Fruit fly (Drosophila melanogaster) whole organism, wandering third instar larva: Measurements from ENCODE around the gene Dus1.

Source experiments
- Abd-B ChIP-seq: fragments of >200 bp; optimal IDR thresholded peaks from 2 replicates; lab custom pipeline; 2017; ENCODE audit warnings: missing biosample characterization, missing genetic modification characterization
- CrebA ChIP-seq: fragments of 200-800 bp; sonication (Bioruptor generic); optimal IDR thresholded peaks from 2 replicates; lab custom pipeline; 2016; ENCODE audit warnings: missing biosample characterization, mild to moderate bottlenecking, missing genetic modification characterization, borderline replicate concordance
- Dif ChIP-seq: fragments of 200-275, 200-300 bp; sonication (Bioruptor generic); optimal IDR thresholded peaks from 2 replicates; lab custom pipeline; 2018; ENCODE audit warnings: missing biosample characterization, missing genetic modification characterization; ENCODE audit not compliant: partially characterized antibody
- Hr83 ChIP-seq: fragments of 200-300 bp; sonication (Bioruptor generic); optimal IDR thresholded peaks from 2 replicates; lab custom pipeline; 2016; ENCODE audit warnings: missing biosample characterization, mild to moderate bottlenecking, missing genetic modification characterization, moderate library complexity; ENCODE audit not compliant: poor library complexity, severe bottlenecking
- Jra ChIP-seq: sonication (Bioruptor generic); optimal IDR thresholded peaks from 2 replicates; lab custom pipeline; 2016; ENCODE audit warnings: missing biosample characterization, missing genetic modification characterization
- OdsH ChIP-seq: fragments of 200-800 bp; sonication (Bioruptor generic); optimal IDR thresholded peaks from 2 replicates; lab custom pipeline; 2016; ENCODE audit warnings: missing biosample characterization, mild to moderate bottlenecking, missing genetic modification characterization
- Sp1 ChIP-seq: fragments of 200-800 bp; sonication (Bioruptor generic); optimal IDR thresholded peaks from 3 replicates; lab custom pipeline; 2019; ENCODE audit warnings: missing biosample characterization, mild to moderate bottlenecking, missing genetic modification characterization, moderate library complexity
- foxo ChIP-seq, 2 experiments: fragments of 200-800 bp; sonication (Bioruptor generic); optimal IDR thresholded peaks; 2 replicates in 1 of 2; 3 replicates in 1 of 2; lab custom pipeline; 2016 to 2017; ENCODE audit warnings: missing biosample characterization in 2 of 2, missing genetic modification characterization in 2 of 2
- fru ChIP-seq: fragments of 200-800 bp; sonication (Bioruptor generic); optimal IDR thresholded peaks from 3 replicates; lab custom pipeline; 2016; ENCODE audit warnings: missing biosample characterization, mild to moderate bottlenecking, missing genetic modification characterization
- pan ChIP-seq: fragments of >200 bp; optimal IDR thresholded peaks from 2 replicates; lab custom pipeline; 2017
- rgr ChIP-seq: fragments of 200-800 bp; sonication (Bioruptor generic); optimal IDR thresholded peaks from 3 replicates; lab custom pipeline; 2016; ENCODE audit warnings: missing biosample characterization, mild to moderate bottlenecking, missing genetic modification characterization
- sage ChIP-seq: fragments of 200-800 bp; sonication (Bioruptor generic); optimal IDR thresholded peaks from 2 replicates; lab custom pipeline; 2016; ENCODE audit warnings: missing biosample characterization, mild to moderate bottlenecking, missing genetic modification characterization
- usp ChIP-seq: fragments of >200 bp; optimal IDR thresholded peaks from 2 replicates; lab custom pipeline; 2017; ENCODE audit warnings: missing biosample characterization, missing genetic modification characterization
- woc ChIP-seq: sonication (Bioruptor generic); optimal IDR thresholded peaks from 2 replicates; lab custom pipeline; 2016; ENCODE audit warnings: missing biosample characterization, mild to moderate bottlenecking, missing genetic modification characterization

dm6 chr2L:273603-274002, 2.1 kb upstream of the Dus1 start, which contains the start of the genes mbm and CG11555:
- TF ChIP-seq fru (GFP tag; lab: Kevin White, UChicago) (no peak), Dif (no peak), rgr (GFP tag; lab: Kevin White, UChicago) (no peak), OdsH (no peak), woc (GFP tag; lab: Kevin White, UChicago) (no peak), CrebA (GFP tag; lab: Kevin White, UChicago) (no peak), Sp1 (GFP tag; lab: Kevin White, UChicago) (peak; percentile 40), sage (GFP tag; lab: Kevin White, UChicago) (no peak), pan (lab: Kevin White, UChicago) (no peak), usp (no peak), Abd-B (GFP tag; lab: Kevin White, UChicago) (no peak), Hr83 (no peak), foxo (GFP tag; optimal IDR thresholded peaks at IDR 0.05; lab: Kevin White, UChicago) (no peak), Jra (GFP tag; lab: Kevin White, UChicago) (no peak)
